Worm (Caenorhabditis elegans) whole organism, mixed stage, embryonic: ENCODE data around the gene srw-89.

ENCODE experiments used
- ces-1 ChIP-seq: fragments of 150-350 bp; optimal IDR thresholded peaks from 2 replicates; lab custom pipeline; 2014; ENCODE audit warnings: missing biosample characterization, missing genetic modification reagents, missing genetic modification characterization
- drap-1 ChIP-seq: fragments of 200-800 bp; sonication (Bioruptor generic); optimal IDR thresholded peaks from 3 replicates; lab custom pipeline; 2018; ENCODE audit warnings: mild to moderate bottlenecking, missing genetic modification characterization, missing compliant biosample characterization
- elt-3 ChIP-seq: fragments of 150-350 bp; optimal IDR thresholded peaks from 2 replicates; lab custom pipeline; 2014; ENCODE audit warnings: missing biosample characterization, missing genetic modification characterization
- mls-2 ChIP-seq: sonication (generic microtip); optimal IDR thresholded peaks from 2 replicates; lab custom pipeline; 2016; ENCODE audit warnings: mild to moderate bottlenecking, missing genetic modification characterization, moderate library complexity, missing compliant biosample characterization
- nhr-2 ChIP-seq: fragments of 150-350 bp; optimal IDR thresholded peaks from 2 replicates; lab custom pipeline; 2014; ENCODE audit warnings: missing biosample characterization, missing genetic modification characterization
- snpc-4 ChIP-seq: fragments of 150-350 bp; optimal IDR thresholded peaks from 2 replicates; lab custom pipeline; 2014; ENCODE audit warnings: missing biosample characterization, missing genetic modification characterization
- tbx-8 ChIP-seq: fragments of 200-800 bp; sonication (Bioruptor generic); optimal IDR thresholded peaks from 2 replicates; lab custom pipeline; 2018; ENCODE audit warnings: mild to moderate bottlenecking, missing genetic modification characterization, moderate library complexity, missing compliant biosample characterization
- unc-62 ChIP-seq: fragments of 150-350 bp; optimal IDR thresholded peaks from 2 replicates; lab custom pipeline; 2014; ENCODE audit warnings: missing biosample characterization, missing genetic modification reagents, missing genetic modification characterization

DNA sequence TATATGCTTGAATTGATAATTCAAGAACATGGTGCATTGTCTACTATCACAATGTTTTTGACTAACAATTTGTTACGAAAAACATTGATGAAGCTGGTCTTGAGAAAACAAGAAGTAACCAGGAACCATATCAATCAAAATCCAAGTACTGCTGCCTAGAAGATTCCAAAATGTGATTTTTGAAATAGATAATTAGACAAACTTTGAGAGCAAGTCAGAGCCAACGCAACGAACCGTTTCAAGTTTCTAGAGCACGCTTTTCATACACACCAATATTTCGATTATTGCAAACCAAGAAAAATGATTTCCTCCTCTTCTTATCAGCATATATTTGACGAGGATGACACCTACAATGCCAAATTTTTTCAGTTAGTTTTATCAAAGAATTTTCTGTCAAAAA, at the start of gene srw-89:
- no peak for TF ChIP-seq snpc-4 (tag; lab: Kevin White, UChicago)
- no peak for TF ChIP-seq unc-62
- no peak for TF ChIP-seq drap-1 (GFP tag; lab: Kevin White, UChicago)
- no peak for TF ChIP-seq ces-1
- TF ChIP-seq mls-2 (tag; lab: Kevin White, UChicago): no peak
- no peak for TF ChIP-seq elt-3
- TF ChIP-seq tbx-8 (GFP tag; lab: Kevin White, UChicago): no peak
- no peak for TF ChIP-seq nhr-2 (tag; lab: Kevin White, UChicago)
